Fruit fly (Drosophila melanogaster) S2 (cell line): ENCODE data around the gene bnl.
A peak's percentile ranks its signal among the peaks of the same experiment; 100 is the strongest.

Experiments
- CG8478 ChIP-seq: fragments of >200 bp; optimal IDR thresholded peaks from 2 replicates; lab custom pipeline; 2018
- CTCF ChIP-seq, 2 experiments: fragments of >200 bp; optimal IDR thresholded peaks; 2 replicates each; lab custom pipeline; 2018

bnl gene

dm6 chr3R:19789942-19790774 is 46.5 kb downstream of the bnl start:
- TF ChIP-seq CTCF (optimal IDR thresholded peaks at IDR 0.05; lab: Kevin White, UChicago) (no peak), CG8478 (lab: Kevin White, UChicago) (no peak)

dm6 chr3R:19788770-19789169 is 47.8 kb downstream of the bnl start:
- TF ChIP-seq CG8478 (lab: Kevin White, UChicago) (no peak), CTCF (optimal IDR thresholded peaks at IDR 0.05; lab: Kevin White, UChicago) (no peak)

- TF ChIP-seq CG8478 (lab: Kevin White, UChicago) (no peak), CTCF (optimal IDR thresholded peaks at IDR 0.05; lab: Kevin White, UChicago) (no peak)
These were observed 51.2 kb downstream of the bnl start for dm6 chr3R:19785451-19785850.

dm6 chr3R:19783290-19783689 is 53.3 kb downstream of the bnl start, which contains the start of gene Acsx4:
Gene Acsx4 (plus strand): TSS chr3R:19783522.
- TF ChIP-seq CG8478 (lab: Kevin White, UChicago) (no peak), CTCF (optimal IDR thresholded peaks at IDR 0.05; lab: Kevin White, UChicago) (no peak)

- TF ChIP-seq CTCF (optimal IDR thresholded peaks at IDR 0.05; lab: Kevin White, UChicago) = no peak
- TF ChIP-seq CG8478 (lab: Kevin White, UChicago) = no peak
These were observed 55.7 kb downstream of the bnl start, which contains the start of gene Acsx3 for dm6 chr3R:19780946-19781345. Gene Acsx3 (plus strand): TSS chr3R:19781246.

- no peak for TF ChIP-seq CG8478 (lab: Kevin White, UChicago)
- peak; percentile 60 to 84 for TF ChIP-seq CTCF (optimal IDR thresholded peaks at IDR 0.05; lab: Kevin White, UChicago)
These were observed 58.4 kb downstream of the bnl start, which contains the start of gene Acsx2 for dm6 chr3R:19778065-19778800. Gene Acsx2 (plus strand): TSS chr3R:19778750.

dm6 chr3R:19777180-19777579 is 59.4 kb downstream of the bnl start, which contains the start of gene Acsx1R:
Gene Acsx1R (minus strand): TSS chr3R:19777280.
- no peak for TF ChIP-seq CG8478 (lab: Kevin White, UChicago)
- no peak for TF ChIP-seq CTCF (optimal IDR thresholded peaks at IDR 0.05; lab: Kevin White, UChicago)

dm6 chr3R:19774149-19774548 is 62.5 kb downstream of the bnl start:
- no peak for TF ChIP-seq CG8478 (lab: Kevin White, UChicago)
- peak; percentile 60 to 67 for TF ChIP-seq CTCF (optimal IDR thresholded peaks at IDR 0.05; lab: Kevin White, UChicago)

dm6 chr3R:19773125-19773524 is 63.5 kb downstream of the bnl start, which contains the start of gene Acsx1L:
Gene Acsx1L (minus strand): TSS chr3R:19773225.
- TF ChIP-seq CG8478 (lab: Kevin White, UChicago) = no peak
- no peak for TF ChIP-seq CTCF (optimal IDR thresholded peaks at IDR 0.05; lab: Kevin White, UChicago)
